Worm (Caenorhabditis elegans) whole organism, late embryonic: ENCODE measurements around the gene lgc-41.

Experiments
- K09A11.1 ChIP-seq: sonication (generic microtip); optimal IDR thresholded peaks from 2 replicates; lab custom pipeline; 2017; ENCODE audit warnings: antibody characterized with exemption, mild to moderate bottlenecking, missing genetic modification characterization, missing compliant biosample characterization; ENCODE audit not compliant: insufficient read depth
- dmd-4 ChIP-seq: sonication (generic microtip); optimal IDR thresholded peaks from 2 replicates; lab custom pipeline; 2016; ENCODE audit warnings: borderline replicate concordance, missing genetic modification characterization, missing compliant biosample characterization
- elt-2 ChIP-seq: sonication (generic microtip); optimal IDR thresholded peaks from 2 replicates; lab custom pipeline; 2016; ENCODE audit warnings: missing genetic modification reagents, missing genetic modification characterization, missing compliant biosample characterization
- pat-9 ChIP-seq: fragments of 200-800 bp; sonication (Bioruptor generic); optimal IDR thresholded peaks from 2 replicates; lab custom pipeline; 2018; ENCODE audit warnings: mild to moderate bottlenecking, missing genetic modification characterization, moderate library complexity, missing compliant biosample characterization

- TF ChIP-seq elt-2 (tag; lab: Kevin White, UChicago): no peak
- no peak for TF ChIP-seq dmd-4 (tag; lab: Kevin White, UChicago)
- no peak for TF ChIP-seq K09A11.1 (tag; lab: Kevin White, UChicago)
- no peak for TF ChIP-seq pat-9
Measured at ce11 chrX:10477172-10477985, 23.3 kb downstream of the lgc-41 start.
